Worm (Caenorhabditis elegans) whole organism, young adult: Measurements from ENCODE around the gene Y82E9BR.3.

ENCODE experiments used
- B0336.3 ChIP-seq: fragments of 200-800 bp; sonication (Bioruptor generic); IDR thresholded peaks from 2 replicates; pipeline ENCODE4 v1.3.6; 2022; ENCODE audit warnings: missing genetic modification characterization, missing compliant biosample characterization
- D2030.7 ChIP-seq: fragments of 200-800 bp; sonication (Bioruptor generic); IDR thresholded peaks from 2 replicates; pipeline ENCODE4 v1.3.6; 2022; ENCODE audit warnings: missing genetic modification reagents, missing genetic modification characterization, missing compliant biosample characterization
- F22D6.2 ChIP-seq: sonication (generic microtip); optimal IDR thresholded peaks from 2 replicates; lab custom pipeline; 2016; ENCODE audit warnings: mild to moderate bottlenecking, missing genetic modification characterization, missing compliant biosample characterization
- F33H1.4 ChIP-seq: fragments of 200-800 bp; sonication (Bioruptor generic); IDR thresholded peaks from 2 replicates; pipeline ENCODE4 v1.3.6; 2022; ENCODE audit warnings: missing genetic modification reagents, missing genetic modification characterization, missing compliant biosample characterization
- F49E8.2 ChIP-seq: sonication (generic microtip); optimal IDR thresholded peaks from 3 replicates; lab custom pipeline; 2017; ENCODE audit warnings: missing genetic modification characterization, mild to moderate bottlenecking, missing compliant biosample characterization, antibody characterized with exemption, moderate library complexity; ENCODE audit not compliant: insufficient read depth
- F52B5.7 ChIP-seq: sonication (generic microtip); optimal IDR thresholded peaks from 2 replicates; lab custom pipeline; 2016; ENCODE audit warnings: mild to moderate bottlenecking, missing genetic modification characterization, missing compliant biosample characterization
- F57C9.4 ChIP-seq: sonication (generic microtip); optimal IDR thresholded peaks from 2 replicates; lab custom pipeline; 2017; ENCODE audit warnings: mild to moderate bottlenecking, missing genetic modification characterization, missing compliant biosample characterization
- K12H6.12 ChIP-seq: fragments of 200-800 bp; sonication (Bioruptor generic); optimal IDR thresholded peaks from 2 replicates; lab custom pipeline; 2018; ENCODE audit warnings: mild to moderate bottlenecking, missing genetic modification characterization, missing compliant biosample characterization
- T07F8.4 ChIP-seq: sonication (generic microtip); optimal IDR thresholded peaks from 2 replicates; lab custom pipeline; 2016; ENCODE audit warnings: mild to moderate bottlenecking, missing genetic modification characterization, moderate library complexity, missing compliant biosample characterization
- Y56A3A.18 ChIP-seq: fragments of 200-800 bp; sonication (Bioruptor generic); IDR thresholded peaks from 2 replicates; pipeline ENCODE4 v1.3.6; 2022; ENCODE audit warnings: missing genetic modification reagents, missing genetic modification characterization, missing compliant biosample characterization
- Y67H2A.10 ChIP-seq: fragments of 200-800 bp; sonication (Bioruptor generic); conservative IDR thresholded peaks from 2 replicates; pipeline ENCODE4 v1.3.6; 2022; ENCODE audit warnings: missing genetic modification reagents, missing genetic modification characterization, missing compliant biosample characterization
- ZK185.1 ChIP-seq: sonication (generic microtip); optimal IDR thresholded peaks from 2 replicates; lab custom pipeline; 2016; ENCODE audit warnings: mild to moderate bottlenecking, missing genetic modification characterization, missing compliant biosample characterization; ENCODE audit not compliant: poor library complexity, severe bottlenecking
- atf-7 ChIP-seq: sonication (generic microtip); optimal IDR thresholded peaks from 2 replicates; lab custom pipeline; 2017; ENCODE audit warnings: mild to moderate bottlenecking, missing genetic modification characterization, missing compliant biosample characterization
- attf-6 ChIP-seq: fragments of 200-800 bp; sonication (Bioruptor generic); IDR thresholded peaks from 2 replicates; pipeline ENCODE4 v1.3.6; 2022; ENCODE audit warnings: missing genetic modification reagents, missing genetic modification characterization, missing compliant biosample characterization
- cebp-1 ChIP-seq, 2 experiments: fragments of 200-800 bp in 1 of 2; sonication (Bioruptor generic) in 1 of 2; sonication (generic microtip) in 1 of 2; IDR thresholded peaks in 1 of 2; optimal IDR thresholded peaks in 1 of 2; 2 replicates each; pipeline versions ENCODE4 v1.3.6 to Lab custom; 2017 to 2022; ENCODE audit warnings: missing compliant biosample characterization in 2 of 2, missing genetic modification characterization in 2 of 2, mild to moderate bottlenecking in 1 of 2, missing genetic modification reagents in 1 of 2, moderate library complexity in 1 of 2
- cebp-2 ChIP-seq: fragments of 200-800 bp; sonication (Bioruptor generic); IDR thresholded peaks from 2 replicates; pipeline ENCODE4 v1.3.6; 2022; ENCODE audit warnings: missing genetic modification characterization, missing compliant biosample characterization
- ceh-27 ChIP-seq: fragments of 200-800 bp; sonication (Bioruptor generic); optimal IDR thresholded peaks from 2 replicates; lab custom pipeline; 2018; ENCODE audit warnings: mild to moderate bottlenecking, missing genetic modification characterization, moderate library complexity, missing compliant biosample characterization
- chd-7 ChIP-seq: sonication (generic microtip); optimal IDR thresholded peaks from 2 replicates; lab custom pipeline; 2016; ENCODE audit warnings: mild to moderate bottlenecking, missing genetic modification characterization, moderate library complexity, missing compliant biosample characterization
- die-1 ChIP-seq: sonication (generic microtip); optimal IDR thresholded peaks from 2 replicates; lab custom pipeline; 2016; ENCODE audit warnings: missing genotype, mild to moderate bottlenecking, missing genetic modification characterization, missing compliant biosample characterization
- dpl-1 ChIP-seq: fragments of 150-350 bp; optimal IDR thresholded peaks from 2 replicates; lab custom pipeline; 2014; ENCODE audit warnings: missing biosample characterization, missing genetic modification reagents, missing genetic modification characterization
- efl-1 ChIP-seq: fragments of 150-350 bp; optimal IDR thresholded peaks from 2 replicates; lab custom pipeline; 2014; ENCODE audit warnings: missing biosample characterization, missing genetic modification reagents, missing genetic modification characterization
- hlh-26 ChIP-seq: fragments of 200-800 bp; sonication (Bioruptor generic); conservative IDR thresholded peaks from 2 replicates; pipeline ENCODE4 v1.3.6; 2022; ENCODE audit warnings: missing genetic modification reagents, missing genetic modification characterization, missing compliant biosample characterization
- hmg-20 ChIP-seq: fragments of 200-800 bp; sonication (Bioruptor generic); IDR thresholded peaks from 2 replicates; pipeline ENCODE4 v1.3.6; 2022; ENCODE audit warnings: missing genetic modification reagents, missing genetic modification characterization, missing compliant biosample characterization
- hsf-1 ChIP-seq: fragments of 200-800 bp; sonication (Bioruptor generic); IDR thresholded peaks from 2 replicates; pipeline ENCODE4 v1.3.6; 2022; ENCODE audit warnings: missing genetic modification reagents, missing genetic modification characterization, missing compliant biosample characterization
- lin-35 ChIP-seq, 3 experiments: fragments of 150-350 bp in 2 of 3; sonication (generic microtip) in 1 of 3; optimal IDR thresholded peaks; 2 replicates each; lab custom pipeline; 2014 to 2018; ENCODE audit warnings: missing biosample characterization in 3 of 3, missing genetic modification characterization in 3 of 3, missing genetic modification reagents in 3 of 3
- lin-40 ChIP-seq: sonication (generic microtip); optimal IDR thresholded peaks from 2 replicates; lab custom pipeline; 2016; ENCODE audit warnings: missing genetic modification characterization, mild to moderate bottlenecking, missing compliant biosample characterization, missing genotype, missing genetic modification reagents
- madf-3 ChIP-seq: fragments of 200-800 bp; sonication (Bioruptor generic); IDR thresholded peaks from 2 replicates; pipeline ENCODE4 v1.3.6; 2022; ENCODE audit warnings: missing genetic modification reagents, missing genetic modification characterization, missing compliant biosample characterization
- madf-6 ChIP-seq: fragments of 200-800 bp; sonication (Bioruptor generic); IDR thresholded peaks from 2 replicates; pipeline ENCODE4 v1.3.6; 2022; ENCODE audit warnings: missing genetic modification reagents, missing genetic modification characterization, missing compliant biosample characterization
- mcd-1 ChIP-seq: fragments of 200-800 bp; sonication (Bioruptor generic); IDR thresholded peaks from 2 replicates; pipeline ENCODE4 v1.3.6; 2022; ENCODE audit warnings: missing genetic modification reagents, missing genetic modification characterization, missing compliant biosample characterization
- mes-4 ChIP-seq: sonication (generic microtip); optimal IDR thresholded peaks from 2 replicates; lab custom pipeline; 2016; ENCODE audit warnings: missing genotype, missing genetic modification characterization, missing compliant biosample characterization
- nfyb-1 ChIP-seq: fragments of 200-800 bp; sonication (Bioruptor generic); IDR thresholded peaks from 2 replicates; pipeline ENCODE4 v1.3.6; 2022; ENCODE audit warnings: missing genetic modification reagents, missing genetic modification characterization, missing compliant biosample characterization
- rcor-1 ChIP-seq: fragments of 200-800 bp; sonication (Bioruptor generic); IDR thresholded peaks from 2 replicates; pipeline ENCODE4 v1.3.6; 2022; ENCODE audit warnings: missing genetic modification reagents, missing genetic modification characterization, missing compliant biosample characterization
- rec-8 ChIP-seq, 2 experiments: sonication (generic microtip); optimal IDR thresholded peaks; 2 replicates each; lab custom pipeline; 2016; ENCODE audit warnings: mild to moderate bottlenecking in 2 of 2, missing genetic modification characterization in 2 of 2, missing genetic modification reagents in 2 of 2, missing genotype in 2 of 2, missing biosample characterization in 1 of 2, missing compliant biosample characterization in 1 of 2, moderate library complexity in 1 of 2
- rpc-1 ChIP-seq, 2 experiments: fragments of 150-350 bp in 1 of 2; sonication (generic microtip) in 1 of 2; optimal IDR thresholded peaks; 2 replicates each; lab custom pipeline; 2014 to 2018; ENCODE audit warnings: missing biosample characterization in 1 of 2, missing genetic modification characterization in 1 of 2, missing genetic modification reagents in 1 of 2, missing genotype in 1 of 2
- sea-2 ChIP-seq: fragments of 200-800 bp; sonication (Bioruptor generic); IDR thresholded peaks from 2 replicates; pipeline ENCODE4 v1.3.6; 2022; ENCODE audit warnings: missing genetic modification characterization, missing compliant biosample characterization
- snpc-1.3 ChIP-seq: sonication (generic microtip); optimal IDR thresholded peaks from 2 replicates; lab custom pipeline; 2017; ENCODE audit warnings: missing genetic modification characterization, mild to moderate bottlenecking, missing compliant biosample characterization, antibody characterized with exemption, moderate library complexity, missing genotype, missing genetic modification reagents; ENCODE audit not compliant: insufficient read depth
- tlf-1 ChIP-seq: fragments of 200-800 bp; sonication (Bioruptor generic); optimal IDR thresholded peaks from 2 replicates; lab custom pipeline; 2018; ENCODE audit warnings: mild to moderate bottlenecking, missing genetic modification characterization, missing compliant biosample characterization
- unc-62 ChIP-seq: fragments of 150-350 bp; optimal IDR thresholded peaks from 2 replicates; lab custom pipeline; 2014; ENCODE audit warnings: missing biosample characterization, missing genetic modification reagents, missing genetic modification characterization
- zfh-2 ChIP-seq: fragments of 200-800 bp; sonication (Bioruptor generic); conservative IDR thresholded peaks from 2 replicates; pipeline ENCODE4 v1.3.6; 2022; ENCODE audit warnings: missing genetic modification reagents, missing genetic modification characterization, missing compliant biosample characterization
- ztf-22 ChIP-seq: fragments of 200-800 bp; sonication (Bioruptor generic); optimal IDR thresholded peaks from 2 replicates; lab custom pipeline; 2018; ENCODE audit warnings: mild to moderate bottlenecking, missing genetic modification characterization, moderate library complexity, missing compliant biosample characterization
- ztf-25 ChIP-seq: fragments of 200-800 bp; sonication (Bioruptor generic); IDR thresholded peaks from 2 replicates; pipeline ENCODE4 v1.3.6; 2022; ENCODE audit warnings: missing genetic modification reagents, missing genetic modification characterization, missing compliant biosample characterization
- ztf-26 ChIP-seq: sonication (generic microtip); optimal IDR thresholded peaks from 2 replicates; lab custom pipeline; 2017; ENCODE audit warnings: missing genetic modification characterization, missing compliant biosample characterization

Gene Y82E9BR.3

DNA sequence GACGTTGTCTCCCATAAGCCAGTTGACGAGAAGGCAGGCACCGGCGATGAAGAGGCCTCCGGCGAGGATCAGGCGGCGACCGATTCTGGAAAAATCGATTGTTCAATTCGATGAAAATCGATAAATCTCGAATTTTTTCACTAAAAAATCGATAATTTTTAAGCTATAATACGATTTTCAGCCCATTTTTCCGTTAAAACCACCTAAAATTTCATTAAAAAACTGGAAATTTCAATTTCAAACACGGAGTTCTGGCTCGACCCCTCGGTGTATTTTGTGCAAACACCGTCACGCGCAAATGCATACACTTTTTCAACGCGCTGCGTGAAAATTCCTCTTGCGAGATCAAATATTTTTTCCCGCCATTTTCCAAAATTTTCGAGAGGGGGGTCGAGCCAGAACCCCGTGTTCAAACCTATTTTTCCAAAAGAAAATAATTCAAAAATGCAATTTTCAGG is 1.4 kb downstream of the Y82E9BR.3 start:
- TF ChIP-seq dpl-1 (peak; percentile 41), D2030.7 (GFP tag; lab: Robert Waterston, UW) (peak; percentile 53), efl-1 (peak; percentile 55), madf-6 (GFP tag; lab: Robert Waterston, UW) (peak; percentile 43), F33H1.4 (peak; percentile 39)

DNA sequence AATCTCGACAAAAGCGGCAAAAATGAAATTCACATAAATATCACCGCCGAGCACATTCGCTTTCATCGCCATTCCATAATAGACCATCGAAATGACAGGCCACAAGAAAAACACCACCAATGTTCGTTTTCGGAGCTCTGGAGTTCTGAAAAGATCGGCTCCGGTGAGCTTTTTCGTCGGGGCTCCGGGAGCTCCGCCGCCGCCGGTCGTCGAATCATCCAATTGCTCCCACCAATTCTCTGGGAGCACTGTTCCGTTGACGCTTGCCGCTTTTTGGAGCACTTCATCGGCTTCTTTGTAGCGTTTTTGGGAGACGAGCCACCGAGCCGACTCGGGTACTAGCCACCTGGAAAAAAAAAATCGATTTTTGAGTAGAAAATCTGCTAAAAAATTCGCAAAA is 2.4 kb downstream of the Y82E9BR.3 start:
- TF ChIP-seq hsf-1 (GFP tag; lab: Robert Waterston, UW): no peak
- TF ChIP-seq zfh-2 (GFP tag; lab: Robert Waterston, UW): peak; percentile 60; the same call in 1 of the 2 replicates
- TF ChIP-seq rec-8 (tag; optimal IDR thresholded peaks at IDR 0.05; lab: Kevin White, UChicago): no peak

DNA sequence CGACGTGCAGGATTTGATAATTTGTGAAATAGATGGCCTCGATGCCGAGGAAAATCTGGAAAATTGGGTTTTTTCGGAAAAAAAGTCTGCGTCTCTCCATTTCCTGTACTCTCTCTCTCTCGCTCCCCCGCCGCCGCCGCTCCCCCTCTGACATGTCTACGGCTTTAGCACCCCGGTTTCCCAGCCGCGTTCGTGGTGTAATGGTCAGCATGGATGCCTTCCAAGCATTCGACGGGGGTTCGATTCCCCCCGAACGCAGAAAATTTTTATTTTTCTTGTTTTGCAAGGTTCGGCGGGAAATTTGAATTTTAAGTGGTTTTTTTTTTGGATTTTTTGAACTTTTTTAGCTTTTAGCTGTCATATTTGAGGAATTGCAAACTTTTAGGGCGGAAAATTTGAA is 5.3 kb downstream of the Y82E9BR.3 start:
- TF ChIP-seq lin-35 (GFP tag; optimal IDR thresholded peaks at IDR 0.05; lab: Kevin White, UChicago): peak in 2 of 3 experiments; percentile 0 to 63
- no peak for TF ChIP-seq Y56A3A.18 (GFP tag; lab: Robert Waterston, UW)
- TF ChIP-seq nfyb-1: peak; percentile 84
- peak; percentile 67 for TF ChIP-seq ztf-26 (tag; lab: Kevin White, UChicago)
- TF ChIP-seq mcd-1 (GFP tag; lab: Robert Waterston, UW): peak; percentile 84
- TF ChIP-seq K12H6.12 (tag; lab: Kevin White, UChicago): peak; percentile 58
- TF ChIP-seq Y67H2A.10 (GFP tag; lab: Robert Waterston, UW): no peak
- 0 out of 2 replicates have a peak, but pooled peaks have one; percentile 37 for TF ChIP-seq attf-6 (GFP tag; lab: Robert Waterston, UW)
- 0 out of 2 replicates have a peak, but pooled peaks have one; percentile 47 for TF ChIP-seq ztf-25 (GFP tag; lab: Robert Waterston, UW)
- no peak for TF ChIP-seq mes-4
- peak; percentile 16 for TF ChIP-seq efl-1
- peak; percentile 13 for TF ChIP-seq F57C9.4
- TF ChIP-seq cebp-2 (GFP tag; lab: Robert Waterston, UW): 0 out of 2 replicates have a peak, but pooled peaks have one; percentile 39
- TF ChIP-seq F49E8.2 (tag; lab: Kevin White, UChicago): peak; percentile 22
- TF ChIP-seq tlf-1: peak; percentile 9
- peak; percentile 32 for TF ChIP-seq T07F8.4 (tag; lab: Kevin White, UChicago)
- TF ChIP-seq hsf-1 (GFP tag; lab: Robert Waterston, UW): no peak
- peak; percentile 32 for TF ChIP-seq F52B5.7 (tag; lab: Kevin White, UChicago)
- TF ChIP-seq unc-62: no peak
- no peak; the same call in none of the 2 replicates for TF ChIP-seq madf-3 (GFP tag; lab: Robert Waterston, UW)
- TF ChIP-seq ztf-22 (GFP tag; lab: Kevin White, UChicago): no peak
- peak; percentile 82 for TF ChIP-seq ceh-27 (GFP tag; lab: Kevin White, UChicago)
- TF ChIP-seq F22D6.2 (tag; lab: Kevin White, UChicago): no peak
- peak; percentile 72 for TF ChIP-seq rpc-1 (optimal IDR thresholded peaks at IDR 0.05; lab: Kevin White, UChicago)
- peak; percentile 84 for TF ChIP-seq rpc-1 (tag; optimal IDR thresholded peaks at IDR 0.05; lab: Kevin White, UChicago)
- peak; percentile 67 for TF ChIP-seq rcor-1
- peak; percentile 73; the same call in 1 of the 2 replicates for TF ChIP-seq hmg-20 (GFP tag; lab: Robert Waterston, UW)
- 0 out of 2 replicates have a peak, but pooled peaks have one; percentile 66 for TF ChIP-seq sea-2 (GFP tag; lab: Robert Waterston, UW)
- peak; percentile 61 for TF ChIP-seq lin-40 (tag; lab: Kevin White, UChicago)
- peak; percentile 46; the same call in 1 of the 2 replicates for TF ChIP-seq B0336.3
- no peak for TF ChIP-seq hlh-26 (GFP tag; lab: Robert Waterston, UW)
- TF ChIP-seq chd-7 (tag; lab: Kevin White, UChicago): peak; percentile 71
- peak; percentile 64; the same call in 1 of the 2 replicates for TF ChIP-seq madf-6 (GFP tag; lab: Robert Waterston, UW)
- TF ChIP-seq ZK185.1 (tag; lab: Kevin White, UChicago): no peak
- TF ChIP-seq die-1 (tag; lab: Kevin White, UChicago): peak; percentile 74
- TF ChIP-seq snpc-1.3 (tag; lab: Kevin White, UChicago): peak; percentile 46
- peak; percentile 65 for TF ChIP-seq atf-7
- TF ChIP-seq cebp-1 (GFP tag; IDR thresholded peaks at IDR 0.05; lab: Robert Waterston, UW): peak; percentile 39; the same call in 1 of the 2 replicates
- TF ChIP-seq cebp-1 (tag; optimal IDR thresholded peaks at IDR 0.05; lab: Kevin White, UChicago): peak; percentile 74
